Worm (Caenorhabditis elegans) whole organism, L4/young adult: ENCODE results near the gene K11H12.7.

Experiments
- W03F9.2 ChIP-seq: fragments of 150-350 bp; optimal IDR thresholded peaks from 2 replicates; lab custom pipeline; 2014; ENCODE audit warnings: missing biosample characterization, missing genetic modification characterization
- dao-5 ChIP-seq: sonication (generic microtip); optimal IDR thresholded peaks from 2 replicates; lab custom pipeline; 2016; ENCODE audit warnings: missing genotype, missing genetic modification characterization, moderate library complexity, missing compliant biosample characterization
- him-1 ChIP-seq: sonication (generic microtip); optimal IDR thresholded peaks from 2 replicates; lab custom pipeline; 2016; ENCODE audit warnings: missing genotype, missing genetic modification reagents, missing genetic modification characterization, missing compliant biosample characterization

DNA sequence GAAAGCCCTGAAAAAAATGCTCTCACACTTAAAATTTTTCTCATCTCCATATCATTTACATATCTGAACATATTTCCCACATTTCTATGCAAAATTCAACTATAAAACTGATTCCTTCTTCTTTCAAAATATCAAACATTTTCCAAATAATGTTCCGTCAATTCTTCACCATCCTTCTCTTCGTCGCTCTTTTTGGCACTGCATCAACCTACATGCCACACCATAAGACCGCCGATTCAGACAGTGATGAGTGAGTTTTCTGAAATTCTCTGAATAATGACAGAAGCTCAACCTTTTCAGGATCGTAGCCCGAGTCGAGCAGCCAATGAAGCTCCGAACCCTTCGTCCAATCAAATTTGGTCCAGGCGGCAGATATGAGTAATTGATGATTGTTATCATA is 11.0 kb downstream of the K11H12.7 start, which contains the start of gene K11H12.5:
- TF ChIP-seq him-1 (tag; lab: Kevin White, UChicago) (no peak), W03F9.2 (no peak), dao-5 (tag; lab: Kevin White, UChicago) (no peak)
